Fruit fly (Drosophila melanogaster) whole organism, embryonic: ENCODE results near the gene Dpm1.

Source experiments
- ATbp ChIP-seq: fragments of 200-800 bp; sonication (Bioruptor generic); optimal IDR thresholded peaks from 2 replicates; lab custom pipeline; 2017; ENCODE audit warnings: missing biosample characterization, mild to moderate bottlenecking, missing genetic modification characterization, missing genetic modification reagents
- Atf3 ChIP-seq: fragments of 200-800 bp; sonication (Bioruptor generic); optimal IDR thresholded peaks from 3 replicates; lab custom pipeline; 2016; ENCODE audit warnings: missing biosample characterization, missing genetic modification characterization
- CG12071 ChIP-seq: fragments of 200-800 bp; sonication (Bioruptor generic); optimal IDR thresholded peaks from 3 replicates; lab custom pipeline; 2018; ENCODE audit warnings: missing biosample characterization, mild to moderate bottlenecking, missing genetic modification characterization
- CG1233 ChIP-seq: fragments of 200-800 bp; sonication (Bioruptor generic); optimal IDR thresholded peaks from 4 replicates; lab custom pipeline; 2018; ENCODE audit warnings: missing biosample characterization, mild to moderate bottlenecking, missing genetic modification characterization
- CG13894 ChIP-seq: fragments of 200-800 bp; sonication (Bioruptor generic); optimal IDR thresholded peaks from 3 replicates; lab custom pipeline; 2018; ENCODE audit warnings: missing biosample characterization, mild to moderate bottlenecking, missing genetic modification characterization, moderate library complexity
- CG17361 ChIP-seq: fragments of 200-800 bp; sonication (Bioruptor generic); IDR thresholded peaks from 3 replicates; pipeline ENCODE4 v1.3.6; 2022; ENCODE audit warnings: missing biosample characterization, missing genetic modification characterization
- CG17385 ChIP-seq: fragments of 200-800 bp; sonication (Bioruptor generic); optimal IDR thresholded peaks from 3 replicates; lab custom pipeline; 2018; ENCODE audit warnings: missing biosample characterization, mild to moderate bottlenecking, missing genetic modification characterization
- CG2712 ChIP-seq: fragments of 200-800 bp; optimal IDR thresholded peaks from 3 replicates; lab custom pipeline; 2019; ENCODE audit warnings: missing biosample characterization, mild to moderate bottlenecking, missing genetic modification characterization, moderate library complexity
- CG33213 ChIP-seq: fragments of 200-800 bp; sonication (Bioruptor generic); optimal IDR thresholded peaks from 3 replicates; lab custom pipeline; 2016; ENCODE audit warnings: missing biosample characterization, missing genetic modification characterization
- CG34224 ChIP-seq: fragments of 200-800 bp; sonication (Bioruptor generic); IDR thresholded peaks from 3 replicates; pipeline ENCODE4 v1.3.6; 2022; ENCODE audit warnings: missing biosample characterization, missing genetic modification characterization; ENCODE audit not compliant: partially characterized antibody
- CG42726 ChIP-seq: fragments of 200-800 bp; sonication (Bioruptor generic); IDR thresholded peaks from 2 replicates; pipeline ENCODE4 v1.3.6; 2022; ENCODE audit warnings: missing biosample characterization, missing genetic modification characterization; ENCODE audit not compliant: partially characterized antibody
- CG5180 ChIP-seq: fragments of 200-800 bp; sonication (Bioruptor generic); optimal IDR thresholded peaks from 3 replicates; lab custom pipeline; 2017; ENCODE audit warnings: missing biosample characterization, missing genetic modification characterization, mild to moderate bottlenecking, moderate library complexity, missing genetic modification reagents
- CG6683 ChIP-seq: fragments of 200-800 bp; sonication (Bioruptor generic); optimal IDR thresholded peaks from 2 replicates; lab custom pipeline; 2017; ENCODE audit warnings: missing biosample characterization, mild to moderate bottlenecking, missing genetic modification characterization, missing genetic modification reagents
- CG7928 ChIP-seq: fragments of 200-800 bp; sonication (Bioruptor generic); optimal IDR thresholded peaks from 2 replicates; lab custom pipeline; 2017; ENCODE audit warnings: missing biosample characterization, mild to moderate bottlenecking, missing genetic modification characterization
- CG8089 ChIP-seq: fragments of 200-800 bp; sonication (Bioruptor generic); optimal IDR thresholded peaks from 3 replicates; lab custom pipeline; 2016; ENCODE audit warnings: missing biosample characterization, missing genetic modification characterization
- CG8290 ChIP-seq, 3 experiments: fragments of 200-800 bp; sonication (Bioruptor generic); optimal IDR thresholded peaks; 2 replicates each; lab custom pipeline; 2016 to 2019; ENCODE audit warnings: missing biosample characterization in 3 of 3, missing genetic modification characterization in 3 of 3, mild to moderate bottlenecking in 2 of 3, moderate library complexity in 1 of 3
- CG9876 ChIP-seq: fragments of 200-800 bp; sonication (Bioruptor generic); optimal IDR thresholded peaks from 2 replicates; lab custom pipeline; 2016; ENCODE audit warnings: missing biosample characterization, missing genetic modification characterization
- CHES-1-like ChIP-seq: fragments of 200-800 bp; sonication (Bioruptor generic); optimal IDR thresholded peaks from 2 replicates; lab custom pipeline; 2016; ENCODE audit warnings: missing biosample characterization, missing genetic modification characterization
- CrebB ChIP-seq: fragments of 200-800 bp; sonication (Bioruptor generic); optimal IDR thresholded peaks from 3 replicates; lab custom pipeline; 2018; ENCODE audit warnings: missing biosample characterization, mild to moderate bottlenecking, missing genetic modification characterization
- D19B ChIP-seq: fragments of 200-800 bp; sonication (Bioruptor generic); optimal IDR thresholded peaks from 2 replicates; lab custom pipeline; 2017; ENCODE audit warnings: missing biosample characterization, mild to moderate bottlenecking, missing genetic modification characterization
- Deaf1 ChIP-seq: fragments of 200-800 bp; optimal IDR thresholded peaks from 3 replicates; lab custom pipeline; 2019; ENCODE audit warnings: missing biosample characterization, mild to moderate bottlenecking, missing genetic modification characterization, moderate library complexity
- Fer2 ChIP-seq: fragments of 200-800 bp; sonication (Bioruptor generic); optimal IDR thresholded peaks from 2 replicates; lab custom pipeline; 2018; ENCODE audit warnings: missing biosample characterization, mild to moderate bottlenecking, missing genetic modification characterization, moderate library complexity
- Hand ChIP-seq: fragments of 200-800 bp; sonication (Bioruptor generic); optimal IDR thresholded peaks from 2 replicates; lab custom pipeline; 2017; ENCODE audit warnings: mild to moderate bottlenecking, missing biosample characterization, missing genetic modification reagents, missing genetic modification characterization
- Hr39 ChIP-seq: fragments of >200 bp; optimal IDR thresholded peaks from 2 replicates; lab custom pipeline; 2017
- Hr78 ChIP-seq, 2 experiments: fragments of 200-800 bp in 1 of 2; fragments of >200 bp in 1 of 2; sonication (Bioruptor generic) in 1 of 2; optimal IDR thresholded peaks; 2 replicates each; lab custom pipeline; 2017 to 2019; ENCODE audit warnings: missing biosample characterization in 2 of 2, missing genetic modification characterization in 2 of 2, mild to moderate bottlenecking in 1 of 2, moderate library complexity in 1 of 2
- Lpt ChIP-seq: fragments of >200 bp; optimal IDR thresholded peaks from 2 replicates; lab custom pipeline; 2018; ENCODE audit warnings: missing biosample characterization, missing genetic modification characterization
- MESR4 ChIP-seq: fragments of 200-800 bp; sonication (Bioruptor generic); optimal IDR thresholded peaks from 2 replicates; lab custom pipeline; 2018; ENCODE audit warnings: missing biosample characterization, mild to moderate bottlenecking, missing genetic modification characterization, moderate library complexity
- Rx ChIP-seq: fragments of 200-800 bp; sonication (Bioruptor generic); IDR thresholded peaks from 2 replicates; pipeline ENCODE4 v1.3.6; 2022; ENCODE audit warnings: missing biosample characterization, missing genetic modification characterization
- Sin3A ChIP-seq: fragments of >200 bp; optimal IDR thresholded peaks from 2 replicates; lab custom pipeline; 2018
- Ssrp ChIP-seq: fragments of 200-800 bp; sonication (Bioruptor generic); optimal IDR thresholded peaks from 2 replicates; lab custom pipeline; 2018; ENCODE audit warnings: missing biosample characterization, mild to moderate bottlenecking, missing genetic modification characterization, moderate library complexity
- Tbp ChIP-seq: fragments of >200 bp; optimal IDR thresholded peaks from 2 replicates; lab custom pipeline; 2018; ENCODE audit warnings: missing biosample characterization, missing genetic modification characterization
- bbx ChIP-seq: fragments of 200-800 bp; sonication (Bioruptor generic); IDR thresholded peaks from 2 replicates; pipeline ENCODE4 v1.3.6; 2022; ENCODE audit warnings: missing biosample characterization, missing genetic modification characterization; ENCODE audit not compliant: partially characterized antibody
- chm ChIP-seq: fragments of 200-800 bp; sonication (Bioruptor generic); IDR thresholded peaks from 2 replicates; pipeline ENCODE4 v1.3.6; 2022; ENCODE audit warnings: missing biosample characterization, missing genetic modification characterization
- ci ChIP-seq: fragments of 200-800 bp; sonication (Bioruptor generic); IDR thresholded peaks from 3 replicates; pipeline ENCODE4 v1.3.6; 2022; ENCODE audit warnings: missing biosample characterization, missing genetic modification characterization
- dmrt11E ChIP-seq: fragments of 200-800 bp; sonication (Bioruptor generic); optimal IDR thresholded peaks from 3 replicates; lab custom pipeline; 2018; ENCODE audit warnings: missing biosample characterization, mild to moderate bottlenecking, missing genetic modification characterization, moderate library complexity
- eve ChIP-seq, 2 experiments: fragments of >200 bp; optimal IDR thresholded peaks; 2 replicates each; lab custom pipeline; 2017; ENCODE audit warnings: missing biosample characterization in 2 of 2, missing genetic modification characterization in 2 of 2
- ewg ChIP-seq: fragments of 200-800 bp; sonication (Bioruptor generic); optimal IDR thresholded peaks from 3 replicates; lab custom pipeline; 2017; ENCODE audit warnings: mild to moderate bottlenecking, missing biosample characterization, missing genetic modification reagents, missing genetic modification characterization
- fu2 ChIP-seq: fragments of 200-800 bp; sonication (Bioruptor generic); optimal IDR thresholded peaks from 2 replicates; lab custom pipeline; 2016; ENCODE audit warnings: missing biosample characterization, missing genetic modification characterization
- gsb ChIP-seq: fragments of 200-800 bp; sonication (Bioruptor generic); IDR thresholded peaks from 2 replicates; pipeline ENCODE4 v1.3.6; 2022; ENCODE audit warnings: missing biosample characterization, missing genetic modification characterization
- hbn ChIP-seq: fragments of 200-800 bp; sonication (Bioruptor generic); IDR thresholded peaks from 2 replicates; pipeline ENCODE4 v1.3.6; 2022; ENCODE audit warnings: missing biosample characterization, missing genetic modification characterization; ENCODE audit not compliant: partially characterized antibody
- jigr1 ChIP-seq: fragments of 200-800 bp; sonication (Bioruptor generic); IDR thresholded peaks from 3 replicates; pipeline ENCODE4 v1.3.6; 2022; ENCODE audit warnings: missing biosample characterization, missing genetic modification characterization
- mam ChIP-seq: fragments of 200-800 bp; sonication (Bioruptor generic); optimal IDR thresholded peaks from 3 replicates; lab custom pipeline; 2016; ENCODE audit warnings: missing biosample characterization, missing genetic modification characterization
- phol ChIP-seq: fragments of 200-800 bp; sonication (Bioruptor generic); optimal IDR thresholded peaks from 3 replicates; lab custom pipeline; 2018; ENCODE audit warnings: missing biosample characterization, mild to moderate bottlenecking, missing genetic modification characterization, moderate library complexity
- pnt ChIP-seq: fragments of 200-800 bp; sonication (Bioruptor generic); optimal IDR thresholded peaks from 3 replicates; lab custom pipeline; 2016; ENCODE audit warnings: missing biosample characterization, missing genetic modification characterization
- seq ChIP-seq: fragments of 200-800 bp; sonication (Bioruptor generic); IDR thresholded peaks from 2 replicates; pipeline ENCODE4 v1.3.6; 2022; ENCODE audit warnings: missing biosample characterization, missing genetic modification characterization
- slp2 ChIP-seq: fragments of 200-800 bp; sonication (Bioruptor generic); optimal IDR thresholded peaks from 2 replicates; lab custom pipeline; 2016; ENCODE audit warnings: missing biosample characterization, missing genetic modification characterization
- stc ChIP-seq: fragments of 200-800 bp; sonication (Bioruptor generic); IDR thresholded peaks from 2 replicates; pipeline ENCODE4 v1.3.6; 2022; ENCODE audit warnings: missing biosample characterization, missing genetic modification characterization
- tap ChIP-seq: fragments of 200-800 bp; optimal IDR thresholded peaks from 3 replicates; lab custom pipeline; 2019; ENCODE audit warnings: missing biosample characterization, mild to moderate bottlenecking, missing genetic modification characterization, moderate library complexity

Dpm1 gene

dm6 chr2L:19572496-19573317 is 46.5 kb upstream of the Dpm1 start (continued):
- no peak for TF ChIP-seq ci
- TF ChIP-seq Tbp (GFP tag; lab: Kevin White, UChicago): no peak
- TF ChIP-seq CG2712 (tag; lab: Kevin White, UChicago): peak; percentile 72
- TF ChIP-seq Atf3: no peak
- TF ChIP-seq Sin3A (lab: Kevin White, UChicago): no peak
- TF ChIP-seq tap (tag; lab: Kevin White, UChicago): peak; percentile 43
- TF ChIP-seq CG12071 (GFP tag; lab: Kevin White, UChicago): peak; percentile 35
- peak; percentile 33; the same call in 1 of the 2 replicates for TF ChIP-seq Rx (GFP tag; lab: Robert Waterston, UW)
- no peak for TF ChIP-seq seq (GFP tag; lab: Robert Waterston, UW)
- TF ChIP-seq CG8290 (GFP tag; optimal IDR thresholded peaks at IDR 0.05; lab: Kevin White, UChicago): peak; percentile 50
- TF ChIP-seq CG8290 (tag; optimal IDR thresholded peaks at IDR 0.05; lab: Kevin White, UChicago): no peak
- peak; percentile 23 for TF ChIP-seq CG7928 (GFP tag; lab: Kevin White, UChicago)
- peak; percentile 100 for TF ChIP-seq D19B (GFP tag; lab: Kevin White, UChicago)
- TF ChIP-seq CrebB (tag; lab: Kevin White, UChicago): peak; percentile 72
- peak; percentile 79 for TF ChIP-seq CG13894
- no peak for TF ChIP-seq ewg
- TF ChIP-seq pnt (GFP tag; lab: Kevin White, UChicago): peak; percentile 22
- TF ChIP-seq slp2: peak; percentile 26
- TF ChIP-seq CG1233: peak; percentile 43
- TF ChIP-seq CG17361 (GFP tag; lab: Robert Waterston, UW): peak; percentile 62
- TF ChIP-seq CG5180 (GFP tag; lab: Kevin White, UChicago): peak; percentile 24
- TF ChIP-seq MESR4 (GFP tag; lab: Kevin White, UChicago): no peak
- peak; percentile 48 for TF ChIP-seq dmrt11E (tag; lab: Kevin White, UChicago)
- no peak for TF ChIP-seq hbn
- peak; percentile 43 for TF ChIP-seq CG6683 (GFP tag; lab: Kevin White, UChicago)
- TF ChIP-seq Hr78 (GFP tag; optimal IDR thresholded peaks at IDR 0.05; lab: Kevin White, UChicago): peak in 1 of 2 experiments; percentile 8
- no peak for TF ChIP-seq stc (GFP tag; lab: Robert Waterston, UW)
- TF ChIP-seq CG42726: peak; percentile 58
- no peak for TF ChIP-seq eve (GFP tag; optimal IDR thresholded peaks at IDR 0.05; lab: Kevin White, UChicago)
- TF ChIP-seq CG9876 (GFP tag; lab: Kevin White, UChicago): no peak
- TF ChIP-seq Hand (GFP tag; lab: Kevin White, UChicago): peak; percentile 54
- TF ChIP-seq gsb (GFP tag; lab: Robert Waterston, UW): no peak
- TF ChIP-seq Deaf1: peak; percentile 22
- peak; percentile 53; the same call in 1 of the 2 replicates for TF ChIP-seq chm (GFP tag; lab: Robert Waterston, UW)
- no peak for TF ChIP-seq CG33213 (GFP tag; lab: Kevin White, UChicago)
- TF ChIP-seq fu2 (GFP tag; lab: Kevin White, UChicago): peak; percentile 22
- no peak for TF ChIP-seq bbx (GFP tag; lab: Robert Waterston, UW)
- peak; percentile 64 for TF ChIP-seq CG17385 (GFP tag; lab: Kevin White, UChicago)
- TF ChIP-seq phol (tag; lab: Kevin White, UChicago): peak; percentile 62
- TF ChIP-seq CG34224: no peak; the same call in 2 of the 3 replicates
- TF ChIP-seq jigr1: no peak
- TF ChIP-seq CHES-1-like: peak; percentile 28
- peak; percentile 40 for TF ChIP-seq Fer2 (tag; lab: Kevin White, UChicago)
- TF ChIP-seq Ssrp: peak; percentile 56
- no peak for TF ChIP-seq CG8089 (GFP tag; lab: Kevin White, UChicago)
- peak; percentile 73 for TF ChIP-seq mam
- peak; percentile 26 for TF ChIP-seq ATbp (GFP tag; lab: Kevin White, UChicago)
- no peak for TF ChIP-seq Hr39 (lab: Kevin White, UChicago)
- no peak for TF ChIP-seq Lpt (GFP tag; lab: Kevin White, UChicago)
